Worm (Caenorhabditis elegans) whole organism, L3 larva: ENCODE results near the gene erd-2.1.

Experiments
- R02D3.7 ChIP-seq: fragments of 150-350 bp; optimal IDR thresholded peaks from 2 replicates; lab custom pipeline; 2014; ENCODE audit warnings: missing biosample characterization, missing genetic modification characterization
- egl-5 ChIP-seq: fragments of 150-350 bp; optimal IDR thresholded peaks from 2 replicates; lab custom pipeline; 2017; ENCODE audit warnings: missing biosample characterization, missing genetic modification reagents, missing genetic modification characterization, inconsistent platforms
- elt-2 ChIP-seq: sonication (generic microtip); optimal IDR thresholded peaks from 2 replicates; lab custom pipeline; 2016; ENCODE audit warnings: missing genetic modification reagents, mild to moderate bottlenecking, missing genetic modification characterization, missing compliant biosample characterization
- elt-3 ChIP-seq, 3 experiments: fragments of 150-350 bp in 1 of 3; sonication (generic microtip) in 2 of 3; optimal IDR thresholded peaks; 2 replicates in 2 of 3; 4 replicates in 1 of 3; lab custom pipeline; 2014 to 2017; ENCODE audit warnings: missing biosample characterization in 3 of 3, missing genetic modification characterization in 3 of 3
- fkh-10 ChIP-seq: sonication (generic microtip); optimal IDR thresholded peaks from 2 replicates; lab custom pipeline; 2017; ENCODE audit warnings: missing biosample characterization, missing genetic modification reagents, missing genetic modification characterization
- fkh-2 ChIP-seq: fragments of 150-350 bp; optimal IDR thresholded peaks from 2 replicates; lab custom pipeline; 2014; ENCODE audit warnings: missing biosample characterization, missing genetic modification reagents, missing genetic modification characterization
- hmg-11 ChIP-seq: sonication (generic microtip); optimal IDR thresholded peaks from 2 replicates; lab custom pipeline; 2016; ENCODE audit warnings: missing genetic modification characterization, missing compliant biosample characterization
- lin-15B ChIP-seq: fragments of 150-350 bp; optimal IDR thresholded peaks from 2 replicates; lab custom pipeline; 2014; ENCODE audit warnings: missing biosample characterization, missing genetic modification characterization
- lin-39 ChIP-seq: fragments of 150-350 bp; optimal IDR thresholded peaks from 2 replicates; lab custom pipeline; 2018; ENCODE audit warnings: missing biosample characterization, missing genetic modification reagents, missing genetic modification characterization
- lsy-12 ChIP-seq: sonication (generic microtip); optimal IDR thresholded peaks from 2 replicates; lab custom pipeline; 2016; ENCODE audit warnings: mild to moderate bottlenecking, missing genetic modification characterization, missing compliant biosample characterization
- nfya-1 ChIP-seq: sonication (generic microtip); optimal IDR thresholded peaks from 2 replicates; lab custom pipeline; 2017; ENCODE audit warnings: missing genetic modification characterization, mild to moderate bottlenecking, missing compliant biosample characterization, antibody characterized with exemption, moderate library complexity; ENCODE audit not compliant: insufficient read depth
- nhr-11 ChIP-seq: fragments of 150-350 bp; optimal IDR thresholded peaks from 2 replicates; lab custom pipeline; 2014; ENCODE audit warnings: missing biosample characterization, missing genetic modification characterization
- nhr-12 ChIP-seq: fragments of 150-350 bp; optimal IDR thresholded peaks from 2 replicates; lab custom pipeline; 2014; ENCODE audit warnings: missing biosample characterization, missing genetic modification characterization
- nhr-23 ChIP-seq: fragments of 150-350 bp; optimal IDR thresholded peaks from 2 replicates; lab custom pipeline; 2014; ENCODE audit warnings: missing biosample characterization, missing genetic modification reagents, missing genetic modification characterization
- nhr-25 ChIP-seq: sonication (generic microtip); optimal IDR thresholded peaks from 2 replicates; lab custom pipeline; 2017; ENCODE audit warnings: missing biosample characterization, missing genetic modification characterization
- nhr-28 ChIP-seq: fragments of 150-350 bp; optimal IDR thresholded peaks from 2 replicates; lab custom pipeline; 2014; ENCODE audit warnings: missing biosample characterization, missing genetic modification characterization
- nhr-67 ChIP-seq: fragments of 150-350 bp; optimal IDR thresholded peaks from 2 replicates; lab custom pipeline; 2014; ENCODE audit warnings: missing biosample characterization, missing genetic modification characterization
- nhr-76 ChIP-seq: fragments of 150-350 bp; sonication (generic microtip); optimal IDR thresholded peaks from 5 replicates; lab custom pipeline; 2014; ENCODE audit warnings: missing biosample characterization, missing genetic modification characterization
- pha-4 ChIP-seq: fragments of 150-350 bp; optimal IDR thresholded peaks from 2 replicates; lab custom pipeline; 2014; ENCODE audit warnings: missing biosample characterization, missing genetic modification reagents, missing genetic modification characterization
- pqm-1 ChIP-seq: fragments of 150-350 bp; optimal IDR thresholded peaks from 2 replicates; lab custom pipeline; 2017; ENCODE audit warnings: missing biosample characterization, missing genetic modification characterization, inconsistent platforms
- sea-2 ChIP-seq: fragments of 150-350 bp; sonication (generic microtip); optimal IDR thresholded peaks from 4 replicates; lab custom pipeline; 2014; ENCODE audit warnings: missing biosample characterization, missing genetic modification reagents, missing genetic modification characterization
- unc-62 ChIP-seq: fragments of 150-350 bp; sonication (generic microtip); optimal IDR thresholded peaks from 4 replicates; lab custom pipeline; 2014; ENCODE audit warnings: missing biosample characterization, missing genetic modification reagents, missing genetic modification characterization
- ztf-11 ChIP-seq: fragments of 150-350 bp; optimal IDR thresholded peaks from 2 replicates; lab custom pipeline; 2014; ENCODE audit warnings: missing biosample characterization, missing genetic modification characterization
- ztf-4 ChIP-seq: fragments of 150-350 bp; optimal IDR thresholded peaks from 2 replicates; lab custom pipeline; 2014; ENCODE audit warnings: missing biosample characterization, missing genetic modification characterization

The erd-2.1 gene

ce11 chrX:10172004-10172584 lies 13.5 kb upstream of the erd-2.1 start, which contains the start of gene C07A4.2:
Gene C07A4.2, plus strand, starts transcription at chrX:10172198.
- no peak for TF ChIP-seq ztf-11 (tag; lab: Kevin White, UChicago)
- peak in 1 of 3 experiments; percentile 31 for TF ChIP-seq elt-3 (tag; optimal IDR thresholded peaks at IDR 0.05; lab: Kevin White, UChicago)
- TF ChIP-seq, all 47 proteins: peak for 1

ce11 chrX:10170598-10170997 lies 12.0 kb upstream of the erd-2.1 start:
- TF ChIP-seq nhr-23 (tag; lab: Kevin White, UChicago) (peak; percentile 36), nhr-28 (tag; lab: Kevin White, UChicago) (no peak)

ce11 chrX:10168534-10168933 lies 9.9 kb upstream of the erd-2.1 start:
- TF ChIP-seq nhr-12 (tag; lab: Kevin White, UChicago), result no peak
- TF ChIP-seq nhr-23 (tag; lab: Kevin White, UChicago), result peak; percentile 80
- peak; percentile 14 for TF ChIP-seq lsy-12 (tag; lab: Kevin White, UChicago)

- TF ChIP-seq nhr-25 (tag; lab: Kevin White, UChicago) (no peak), fkh-2 (no peak), egl-5 (no peak), nfya-1 (tag; lab: Kevin White, UChicago) (no peak), nhr-23 (tag; lab: Kevin White, UChicago) (no peak), nhr-11 (tag; lab: Kevin White, UChicago) (no peak), lin-15B (no peak)
These were observed 8.4 kb upstream of the erd-2.1 start, which contains the start of gene rnp-9 for ce11 chrX:10167005-10167404. Gene rnp-9, plus strand, starts transcription at chrX:10167305.

ce11 chrX:10163212-10163611 lies 4.6 kb upstream of the erd-2.1 start:
- TF ChIP-seq egl-5, result no peak
- no peak for TF ChIP-seq pha-4
- TF ChIP-seq ztf-4 (tag; lab: Kevin White, UChicago), result no peak
- no peak for TF ChIP-seq nhr-67
- TF ChIP-seq pqm-1 (tag; lab: Kevin White, UChicago), result no peak
- TF ChIP-seq nhr-12 (tag; lab: Kevin White, UChicago), result no peak
- TF ChIP-seq nhr-23 (tag; lab: Kevin White, UChicago), result no peak
- TF ChIP-seq sea-2 (GFP tag; lab: Kevin White, UChicago), result no peak
- no peak for TF ChIP-seq nhr-25 (tag; lab: Kevin White, UChicago)
- TF ChIP-seq fkh-10 (GFP tag; lab: Kevin White, UChicago), result no peak

- TF ChIP-seq fkh-10 (GFP tag; lab: Kevin White, UChicago) (peak; percentile 73), R02D3.7 (tag; lab: Kevin White, UChicago) (no peak)
These were observed 3.8 kb upstream of the erd-2.1 start for ce11 chrX:10162476-10162875.

ce11 chrX:10160097-10160677 lies 1.6 kb upstream of the erd-2.1 start, which contains the start of gene F09B9.4:
Gene F09B9.4, plus strand, starts transcription at chrX:10160627.
- TF ChIP-seq nfya-1 (tag; lab: Kevin White, UChicago), result peak; percentile 10
- TF ChIP-seq egl-5, result peak; percentile 57
- TF ChIP-seq pqm-1 (tag; lab: Kevin White, UChicago), result no peak
- peak; percentile 26 for TF ChIP-seq lin-39 (tag; lab: Kevin White, UChicago)
- no peak for TF ChIP-seq hmg-11 (tag; lab: Kevin White, UChicago)

ce11 chrX:10155127-10155526 lies 3.5 kb downstream of the erd-2.1 start:
- no peak for TF ChIP-seq unc-62 (GFP tag; lab: Kevin White, UChicago)
- TF ChIP-seq elt-2 (tag; lab: Kevin White, UChicago), result no peak
- TF ChIP-seq R02D3.7 (tag; lab: Kevin White, UChicago), result no peak
- peak; percentile 40 for TF ChIP-seq fkh-10 (GFP tag; lab: Kevin White, UChicago)
- TF ChIP-seq egl-5, result no peak
- no peak for TF ChIP-seq nhr-76 (tag; lab: Kevin White, UChicago)
- TF ChIP-seq, all 47 proteins: peak for 1
